Worm (Caenorhabditis elegans) whole organism, L3 larva: ENCODE results near the gene C15H9.5.

Experiments used
- R02D3.7 ChIP-seq: fragments of 150-350 bp; optimal IDR thresholded peaks from 2 replicates; lab custom pipeline; 2014; ENCODE audit warnings: missing biosample characterization, missing genetic modification characterization
- ZK546.5 ChIP-seq: sonication (generic microtip); optimal IDR thresholded peaks from 2 replicates; lab custom pipeline; 2017; ENCODE audit warnings: missing biosample characterization, missing genetic modification characterization
- aly-2 ChIP-seq: fragments of 150-350 bp; optimal IDR thresholded peaks from 2 replicates; lab custom pipeline; 2014; ENCODE audit warnings: missing biosample characterization, missing genetic modification characterization
- ama-1 ChIP-seq: fragments of 150-350 bp; optimal IDR thresholded peaks from 2 replicates; lab custom pipeline; 2018
- ceh-16 ChIP-seq: sonication (generic microtip); optimal IDR thresholded peaks from 2 replicates; lab custom pipeline; 2017; ENCODE audit warnings: missing biosample characterization, missing genetic modification characterization
- ceh-28 ChIP-seq: fragments of 150-350 bp; optimal IDR thresholded peaks from 2 replicates; lab custom pipeline; 2014; ENCODE audit warnings: missing biosample characterization, missing genetic modification reagents, missing genetic modification characterization
- ceh-82 ChIP-seq: fragments of 150-350 bp; optimal IDR thresholded peaks from 2 replicates; lab custom pipeline; 2014; ENCODE audit warnings: missing biosample characterization, missing genetic modification characterization
- ceh-9 ChIP-seq: sonication (generic microtip); optimal IDR thresholded peaks from 2 replicates; lab custom pipeline; 2018; ENCODE audit warnings: missing biosample characterization, missing genetic modification characterization
- daf-12 ChIP-seq: fragments of 150-350 bp; optimal IDR thresholded peaks from 2 replicates; lab custom pipeline; 2014; ENCODE audit warnings: missing biosample characterization, missing genetic modification reagents, missing genetic modification characterization
- egl-5 ChIP-seq: fragments of 150-350 bp; optimal IDR thresholded peaks from 2 replicates; lab custom pipeline; 2017; ENCODE audit warnings: missing biosample characterization, missing genetic modification reagents, missing genetic modification characterization, inconsistent platforms
- elt-1 ChIP-seq: fragments of 150-350 bp; optimal IDR thresholded peaks from 2 replicates; lab custom pipeline; 2014; ENCODE audit warnings: missing biosample characterization, missing genetic modification characterization
- elt-2 ChIP-seq: sonication (generic microtip); optimal IDR thresholded peaks from 2 replicates; lab custom pipeline; 2016; ENCODE audit warnings: missing genetic modification reagents, mild to moderate bottlenecking, missing genetic modification characterization, missing compliant biosample characterization
- elt-3 ChIP-seq, 3 experiments: fragments of 150-350 bp in 1 of 3; sonication (generic microtip) in 2 of 3; optimal IDR thresholded peaks; 2 replicates in 2 of 3; 4 replicates in 1 of 3; lab custom pipeline; 2014 to 2017; ENCODE audit warnings: missing biosample characterization in 3 of 3, missing genetic modification characterization in 3 of 3
- eor-1 ChIP-seq, 2 experiments: fragments of 150-350 bp; optimal IDR thresholded peaks; 2 replicates each; lab custom pipeline; 2014 to 2018; ENCODE audit warnings: missing biosample characterization in 2 of 2, missing genetic modification characterization in 2 of 2
- fkh-10 ChIP-seq: sonication (generic microtip); optimal IDR thresholded peaks from 2 replicates; lab custom pipeline; 2017; ENCODE audit warnings: missing biosample characterization, missing genetic modification reagents, missing genetic modification characterization
- fkh-2 ChIP-seq: fragments of 150-350 bp; optimal IDR thresholded peaks from 2 replicates; lab custom pipeline; 2014; ENCODE audit warnings: missing biosample characterization, missing genetic modification reagents, missing genetic modification characterization
- fos-1 ChIP-seq: fragments of 150-350 bp; optimal IDR thresholded peaks from 2 replicates; lab custom pipeline; 2014; ENCODE audit warnings: missing biosample characterization, missing genetic modification characterization
- hmg-11 ChIP-seq: sonication (generic microtip); optimal IDR thresholded peaks from 2 replicates; lab custom pipeline; 2016; ENCODE audit warnings: missing genetic modification characterization, missing compliant biosample characterization
- jun-1 ChIP-seq: fragments of 150-350 bp; optimal IDR thresholded peaks from 2 replicates; lab custom pipeline; 2014; ENCODE audit warnings: missing biosample characterization, missing genetic modification reagents, missing genetic modification characterization
- lin-15B ChIP-seq: fragments of 150-350 bp; optimal IDR thresholded peaks from 2 replicates; lab custom pipeline; 2014; ENCODE audit warnings: missing biosample characterization, missing genetic modification characterization
- lin-39 ChIP-seq: fragments of 150-350 bp; optimal IDR thresholded peaks from 2 replicates; lab custom pipeline; 2018; ENCODE audit warnings: missing biosample characterization, missing genetic modification reagents, missing genetic modification characterization
- mdl-1 ChIP-seq: fragments of 150-350 bp; optimal IDR thresholded peaks from 2 replicates; lab custom pipeline; 2014; ENCODE audit warnings: missing biosample characterization, missing genetic modification characterization
- mml-1 ChIP-seq: fragments of 150-350 bp; sonication (generic microtip); optimal IDR thresholded peaks from 3 replicates; lab custom pipeline; 2014; ENCODE audit warnings: missing biosample characterization, missing genetic modification characterization
- nfya-1 ChIP-seq: sonication (generic microtip); optimal IDR thresholded peaks from 2 replicates; lab custom pipeline; 2017; ENCODE audit warnings: missing genetic modification characterization, mild to moderate bottlenecking, missing compliant biosample characterization, antibody characterized with exemption, moderate library complexity; ENCODE audit not compliant: insufficient read depth
- nhr-11 ChIP-seq: fragments of 150-350 bp; optimal IDR thresholded peaks from 2 replicates; lab custom pipeline; 2014; ENCODE audit warnings: missing biosample characterization, missing genetic modification characterization
- nhr-12 ChIP-seq: fragments of 150-350 bp; optimal IDR thresholded peaks from 2 replicates; lab custom pipeline; 2014; ENCODE audit warnings: missing biosample characterization, missing genetic modification characterization
- nhr-23 ChIP-seq: fragments of 150-350 bp; optimal IDR thresholded peaks from 2 replicates; lab custom pipeline; 2014; ENCODE audit warnings: missing biosample characterization, missing genetic modification reagents, missing genetic modification characterization
- nhr-237 ChIP-seq: fragments of 150-350 bp; optimal IDR thresholded peaks from 2 replicates; lab custom pipeline; 2014; ENCODE audit warnings: missing biosample characterization, missing genetic modification characterization
- nhr-25 ChIP-seq: sonication (generic microtip); optimal IDR thresholded peaks from 2 replicates; lab custom pipeline; 2017; ENCODE audit warnings: missing biosample characterization, missing genetic modification characterization
- nhr-28 ChIP-seq: fragments of 150-350 bp; optimal IDR thresholded peaks from 2 replicates; lab custom pipeline; 2014; ENCODE audit warnings: missing biosample characterization, missing genetic modification characterization
- nhr-43 ChIP-seq: sonication (generic microtip); optimal IDR thresholded peaks from 2 replicates; lab custom pipeline; 2016; ENCODE audit warnings: mild to moderate bottlenecking, missing genetic modification characterization, missing compliant biosample characterization; ENCODE audit not compliant: poor library complexity, severe bottlenecking
- nhr-67 ChIP-seq: fragments of 150-350 bp; optimal IDR thresholded peaks from 2 replicates; lab custom pipeline; 2014; ENCODE audit warnings: missing biosample characterization, missing genetic modification characterization
- nhr-76 ChIP-seq: fragments of 150-350 bp; sonication (generic microtip); optimal IDR thresholded peaks from 5 replicates; lab custom pipeline; 2014; ENCODE audit warnings: missing biosample characterization, missing genetic modification characterization
- nhr-77 ChIP-seq: fragments of 150-350 bp; optimal IDR thresholded peaks from 2 replicates; lab custom pipeline; 2014; ENCODE audit warnings: missing biosample characterization, missing genetic modification characterization
- pha-4 ChIP-seq: fragments of 150-350 bp; optimal IDR thresholded peaks from 2 replicates; lab custom pipeline; 2014; ENCODE audit warnings: missing biosample characterization, missing genetic modification reagents, missing genetic modification characterization
- pqm-1 ChIP-seq: fragments of 150-350 bp; optimal IDR thresholded peaks from 2 replicates; lab custom pipeline; 2017; ENCODE audit warnings: missing biosample characterization, missing genetic modification characterization, inconsistent platforms
- sea-2 ChIP-seq: fragments of 150-350 bp; sonication (generic microtip); optimal IDR thresholded peaks from 4 replicates; lab custom pipeline; 2014; ENCODE audit warnings: missing biosample characterization, missing genetic modification reagents, missing genetic modification characterization
- skn-1 ChIP-seq: fragments of 150-350 bp; optimal IDR thresholded peaks from 2 replicates; lab custom pipeline; 2014; ENCODE audit warnings: missing biosample characterization, missing genetic modification characterization
- snpc-4 ChIP-seq: fragments of 150-350 bp; optimal IDR thresholded peaks from 2 replicates; lab custom pipeline; 2014; ENCODE audit warnings: missing biosample characterization, missing genetic modification characterization
- tbx-2 ChIP-seq: sonication (generic microtip); optimal IDR thresholded peaks from 2 replicates; lab custom pipeline; 2016; ENCODE audit warnings: mild to moderate bottlenecking, missing genetic modification characterization, missing compliant biosample characterization
- unc-39 ChIP-seq: sonication (generic microtip); optimal IDR thresholded peaks from 4 replicates; lab custom pipeline; 2017; ENCODE audit warnings: missing biosample characterization, missing genetic modification characterization
- unc-62 ChIP-seq: fragments of 150-350 bp; sonication (generic microtip); optimal IDR thresholded peaks from 4 replicates; lab custom pipeline; 2014; ENCODE audit warnings: missing biosample characterization, missing genetic modification reagents, missing genetic modification characterization
- zag-1 ChIP-seq: fragments of 150-350 bp; optimal IDR thresholded peaks from 2 replicates; lab custom pipeline; 2014; ENCODE audit warnings: missing biosample characterization, missing genetic modification characterization
- ztf-11 ChIP-seq: fragments of 150-350 bp; optimal IDR thresholded peaks from 2 replicates; lab custom pipeline; 2014; ENCODE audit warnings: missing biosample characterization, missing genetic modification characterization
- ztf-4 ChIP-seq: fragments of 150-350 bp; optimal IDR thresholded peaks from 2 replicates; lab custom pipeline; 2014; ENCODE audit warnings: missing biosample characterization, missing genetic modification characterization

The C15H9.5 gene

DNA sequence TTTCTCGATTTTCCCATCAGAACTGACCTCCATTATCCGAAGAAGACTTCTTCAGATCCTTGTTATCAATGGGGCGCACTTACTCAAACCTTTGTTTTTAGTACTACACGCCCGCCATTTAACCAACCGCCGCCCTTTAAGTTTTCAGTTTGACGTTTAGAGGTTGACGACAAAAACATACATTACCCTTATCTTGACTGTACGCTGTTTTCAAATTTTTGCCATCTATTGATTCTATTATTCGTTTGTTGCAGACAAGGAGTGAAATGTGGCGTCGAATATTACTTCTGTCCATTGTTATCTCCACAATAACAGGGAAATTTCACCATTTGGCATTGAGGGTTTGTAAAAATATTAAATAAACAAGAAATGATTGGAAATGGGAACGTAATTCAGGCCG is at the start of gene C15H9.5:
Gene C15H9.5 (plus strand): TSS at position 255 of the 400 bp plus-strand sequence.
- TF ChIP-seq nhr-77 = no peak
- TF ChIP-seq nhr-11 = no peak
- TF ChIP-seq nhr-43 (tag; lab: Kevin White, UChicago) = no peak
- TF ChIP-seq eor-1 (tag; optimal IDR thresholded peaks at IDR 0.05; lab: Kevin White, UChicago) = no peak
- TF ChIP-seq nfya-1 (tag; lab: Kevin White, UChicago) = peak; percentile 62
- TF ChIP-seq hmg-11 (tag; lab: Kevin White, UChicago) = no peak
- TF ChIP-seq nhr-76 (tag; lab: Kevin White, UChicago) = no peak
- TF ChIP-seq ceh-82 (tag; lab: Kevin White, UChicago) = no peak
- TF ChIP-seq zag-1 = no peak
- TF ChIP-seq elt-3 (tag; optimal IDR thresholded peaks at IDR 0.05; lab: Kevin White, UChicago) = no peak
- no peak for TF ChIP-seq fos-1 (tag; lab: Kevin White, UChicago)
- TF ChIP-seq ceh-9 (tag; lab: Kevin White, UChicago) = no peak
- TF ChIP-seq pha-4 (tag; lab: Kevin White, UChicago) = peak; percentile 26
- no peak for TF ChIP-seq tbx-2 (tag; lab: Kevin White, UChicago)
- no peak for TF ChIP-seq elt-1 (tag; lab: Kevin White, UChicago)
- TF ChIP-seq ceh-28 (tag; lab: Kevin White, UChicago) = no peak
- TF ChIP-seq ztf-4 = no peak
- no peak for TF ChIP-seq R02D3.7 (tag; lab: Kevin White, UChicago)
- TF ChIP-seq lin-39 (tag; lab: Kevin White, UChicago) = no peak
- TF ChIP-seq egl-5 = no peak
- no peak for TF ChIP-seq unc-62 (GFP tag; lab: Kevin White, UChicago)
- no peak for TF ChIP-seq sea-2
- TF ChIP-seq snpc-4 (tag; lab: Kevin White, UChicago) = no peak
- no peak for TF ChIP-seq nhr-23 (tag; lab: Kevin White, UChicago)
- peak; percentile 46 for TF ChIP-seq elt-2 (tag; lab: Kevin White, UChicago)
- no peak for TF ChIP-seq jun-1 (tag; lab: Kevin White, UChicago)
- no peak for TF ChIP-seq aly-2
- TF ChIP-seq skn-1 = peak; percentile 29
- no peak for TF ChIP-seq fkh-10
- TF ChIP-seq fkh-2 = no peak
- no peak for TF ChIP-seq nhr-28 (tag; lab: Kevin White, UChicago)
- no peak for TF ChIP-seq ztf-11
- TF ChIP-seq daf-12 (tag; lab: Kevin White, UChicago) = no peak
- TF ChIP-seq unc-39 (tag; lab: Kevin White, UChicago) = no peak
- no peak for TF ChIP-seq nhr-67
- no peak for TF ChIP-seq ZK546.5 (tag; lab: Kevin White, UChicago)
- TF ChIP-seq lin-15B (tag; lab: Kevin White, UChicago) = peak; percentile 14
- TF ChIP-seq ceh-16 (tag; lab: Kevin White, UChicago) = no peak
- TF ChIP-seq nhr-12 = no peak
- TF ChIP-seq mdl-1 (tag; lab: Kevin White, UChicago) = no peak
- TF ChIP-seq ama-1 = no peak
- TF ChIP-seq mml-1 (tag; lab: Kevin White, UChicago) = no peak
- TF ChIP-seq nhr-237 (tag; lab: Kevin White, UChicago) = no peak
- TF ChIP-seq nhr-25 = no peak
- TF ChIP-seq pqm-1 = peak; percentile 15

DNA sequence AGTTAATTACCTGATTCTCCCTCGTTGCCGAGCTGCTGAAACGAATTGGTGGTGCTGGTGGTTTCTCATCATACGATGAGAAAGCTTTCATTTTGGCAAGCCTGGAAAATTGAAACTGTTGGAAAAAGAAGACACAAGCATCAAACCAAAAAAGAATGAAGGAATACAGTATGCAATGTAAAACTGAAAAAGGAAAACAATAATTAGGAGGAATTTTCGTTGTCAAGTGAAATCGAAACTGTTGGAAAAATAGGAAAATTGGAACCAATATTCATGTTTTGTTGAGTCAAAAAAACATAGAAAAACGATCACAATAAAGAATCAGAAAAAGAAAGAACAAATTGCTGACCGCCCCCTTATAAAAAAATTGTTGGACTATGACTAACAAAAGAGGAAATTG is 44.6 kb upstream of the C15H9.5 start, which contains the start of gene pak-1:
Gene pak-1 (minus strand): TSS at position 101 of the 400 bp plus-strand sequence.
- TF ChIP-seq egl-5 = no peak
- no peak for TF ChIP-seq ztf-11
- no peak for TF ChIP-seq nhr-76 (tag; lab: Kevin White, UChicago)
- TF ChIP-seq hmg-11 (tag; lab: Kevin White, UChicago) = no peak
- no peak for TF ChIP-seq nhr-11
- no peak for TF ChIP-seq sea-2
- TF ChIP-seq jun-1 (tag; lab: Kevin White, UChicago) = no peak
- TF ChIP-seq ceh-16 (tag; lab: Kevin White, UChicago) = no peak
